Worm (Caenorhabditis elegans) whole organism, L3 larva: ENCODE results near the gene K11E4.1.

ENCODE experiments used
- R02D3.7 ChIP-seq: fragments of 150-350 bp; optimal IDR thresholded peaks from 2 replicates; lab custom pipeline; 2014; ENCODE audit warnings: missing biosample characterization, missing genetic modification characterization
- ZK546.5 ChIP-seq: sonication (generic microtip); optimal IDR thresholded peaks from 2 replicates; lab custom pipeline; 2017; ENCODE audit warnings: missing biosample characterization, missing genetic modification characterization
- aly-2 ChIP-seq: fragments of 150-350 bp; optimal IDR thresholded peaks from 2 replicates; lab custom pipeline; 2014; ENCODE audit warnings: missing biosample characterization, missing genetic modification characterization
- ama-1 ChIP-seq: fragments of 150-350 bp; optimal IDR thresholded peaks from 2 replicates; lab custom pipeline; 2018
- ceh-16 ChIP-seq: sonication (generic microtip); optimal IDR thresholded peaks from 2 replicates; lab custom pipeline; 2017; ENCODE audit warnings: missing biosample characterization, missing genetic modification characterization
- ceh-28 ChIP-seq: fragments of 150-350 bp; optimal IDR thresholded peaks from 2 replicates; lab custom pipeline; 2014; ENCODE audit warnings: missing biosample characterization, missing genetic modification reagents, missing genetic modification characterization
- ceh-82 ChIP-seq: fragments of 150-350 bp; optimal IDR thresholded peaks from 2 replicates; lab custom pipeline; 2014; ENCODE audit warnings: missing biosample characterization, missing genetic modification characterization
- ceh-9 ChIP-seq: sonication (generic microtip); optimal IDR thresholded peaks from 2 replicates; lab custom pipeline; 2018; ENCODE audit warnings: missing biosample characterization, missing genetic modification characterization
- daf-12 ChIP-seq: fragments of 150-350 bp; optimal IDR thresholded peaks from 2 replicates; lab custom pipeline; 2014; ENCODE audit warnings: missing biosample characterization, missing genetic modification reagents, missing genetic modification characterization
- egl-27 ChIP-seq: sonication (generic microtip); optimal IDR thresholded peaks from 4 replicates; lab custom pipeline; 2017; ENCODE audit warnings: missing biosample characterization, missing genetic modification reagents, missing genetic modification characterization
- egl-5 ChIP-seq: fragments of 150-350 bp; optimal IDR thresholded peaks from 2 replicates; lab custom pipeline; 2017; ENCODE audit warnings: missing biosample characterization, missing genetic modification reagents, missing genetic modification characterization, inconsistent platforms
- elt-1 ChIP-seq: fragments of 150-350 bp; optimal IDR thresholded peaks from 2 replicates; lab custom pipeline; 2014; ENCODE audit warnings: missing biosample characterization, missing genetic modification characterization
- elt-2 ChIP-seq: sonication (generic microtip); optimal IDR thresholded peaks from 2 replicates; lab custom pipeline; 2016; ENCODE audit warnings: missing genetic modification reagents, mild to moderate bottlenecking, missing genetic modification characterization, missing compliant biosample characterization
- elt-3 ChIP-seq, 3 experiments: fragments of 150-350 bp in 1 of 3; sonication (generic microtip) in 2 of 3; optimal IDR thresholded peaks; 2 replicates in 2 of 3; 4 replicates in 1 of 3; lab custom pipeline; 2014 to 2017; ENCODE audit warnings: missing biosample characterization in 3 of 3, missing genetic modification characterization in 3 of 3
- eor-1 ChIP-seq, 2 experiments: fragments of 150-350 bp; optimal IDR thresholded peaks; 2 replicates each; lab custom pipeline; 2014 to 2018; ENCODE audit warnings: missing biosample characterization in 2 of 2, missing genetic modification characterization in 2 of 2
- fkh-10 ChIP-seq: sonication (generic microtip); optimal IDR thresholded peaks from 2 replicates; lab custom pipeline; 2017; ENCODE audit warnings: missing biosample characterization, missing genetic modification reagents, missing genetic modification characterization
- fkh-2 ChIP-seq: fragments of 150-350 bp; optimal IDR thresholded peaks from 2 replicates; lab custom pipeline; 2014; ENCODE audit warnings: missing biosample characterization, missing genetic modification reagents, missing genetic modification characterization
- fos-1 ChIP-seq: fragments of 150-350 bp; optimal IDR thresholded peaks from 2 replicates; lab custom pipeline; 2014; ENCODE audit warnings: missing biosample characterization, missing genetic modification characterization
- hmg-11 ChIP-seq: sonication (generic microtip); optimal IDR thresholded peaks from 2 replicates; lab custom pipeline; 2016; ENCODE audit warnings: missing genetic modification characterization, missing compliant biosample characterization
- jun-1 ChIP-seq: fragments of 150-350 bp; optimal IDR thresholded peaks from 2 replicates; lab custom pipeline; 2014; ENCODE audit warnings: missing biosample characterization, missing genetic modification reagents, missing genetic modification characterization
- lin-15B ChIP-seq: fragments of 150-350 bp; optimal IDR thresholded peaks from 2 replicates; lab custom pipeline; 2014; ENCODE audit warnings: missing biosample characterization, missing genetic modification characterization
- lin-39 ChIP-seq: fragments of 150-350 bp; optimal IDR thresholded peaks from 2 replicates; lab custom pipeline; 2018; ENCODE audit warnings: missing biosample characterization, missing genetic modification reagents, missing genetic modification characterization
- lsy-12 ChIP-seq: sonication (generic microtip); optimal IDR thresholded peaks from 2 replicates; lab custom pipeline; 2016; ENCODE audit warnings: mild to moderate bottlenecking, missing genetic modification characterization, missing compliant biosample characterization
- mdl-1 ChIP-seq: fragments of 150-350 bp; optimal IDR thresholded peaks from 2 replicates; lab custom pipeline; 2014; ENCODE audit warnings: missing biosample characterization, missing genetic modification characterization
- mml-1 ChIP-seq: fragments of 150-350 bp; sonication (generic microtip); optimal IDR thresholded peaks from 3 replicates; lab custom pipeline; 2014; ENCODE audit warnings: missing biosample characterization, missing genetic modification characterization
- nfya-1 ChIP-seq: sonication (generic microtip); optimal IDR thresholded peaks from 2 replicates; lab custom pipeline; 2017; ENCODE audit warnings: missing genetic modification characterization, mild to moderate bottlenecking, missing compliant biosample characterization, antibody characterized with exemption, moderate library complexity; ENCODE audit not compliant: insufficient read depth
- nhr-11 ChIP-seq: fragments of 150-350 bp; optimal IDR thresholded peaks from 2 replicates; lab custom pipeline; 2014; ENCODE audit warnings: missing biosample characterization, missing genetic modification characterization
- nhr-12 ChIP-seq: fragments of 150-350 bp; optimal IDR thresholded peaks from 2 replicates; lab custom pipeline; 2014; ENCODE audit warnings: missing biosample characterization, missing genetic modification characterization
- nhr-23 ChIP-seq: fragments of 150-350 bp; optimal IDR thresholded peaks from 2 replicates; lab custom pipeline; 2014; ENCODE audit warnings: missing biosample characterization, missing genetic modification reagents, missing genetic modification characterization
- nhr-237 ChIP-seq: fragments of 150-350 bp; optimal IDR thresholded peaks from 2 replicates; lab custom pipeline; 2014; ENCODE audit warnings: missing biosample characterization, missing genetic modification characterization
- nhr-25 ChIP-seq: sonication (generic microtip); optimal IDR thresholded peaks from 2 replicates; lab custom pipeline; 2017; ENCODE audit warnings: missing biosample characterization, missing genetic modification characterization
- nhr-28 ChIP-seq: fragments of 150-350 bp; optimal IDR thresholded peaks from 2 replicates; lab custom pipeline; 2014; ENCODE audit warnings: missing biosample characterization, missing genetic modification characterization
- nhr-43 ChIP-seq: sonication (generic microtip); optimal IDR thresholded peaks from 2 replicates; lab custom pipeline; 2016; ENCODE audit warnings: mild to moderate bottlenecking, missing genetic modification characterization, missing compliant biosample characterization; ENCODE audit not compliant: poor library complexity, severe bottlenecking
- nhr-67 ChIP-seq: fragments of 150-350 bp; optimal IDR thresholded peaks from 2 replicates; lab custom pipeline; 2014; ENCODE audit warnings: missing biosample characterization, missing genetic modification characterization
- nhr-76 ChIP-seq: fragments of 150-350 bp; sonication (generic microtip); optimal IDR thresholded peaks from 5 replicates; lab custom pipeline; 2014; ENCODE audit warnings: missing biosample characterization, missing genetic modification characterization
- nhr-77 ChIP-seq: fragments of 150-350 bp; optimal IDR thresholded peaks from 2 replicates; lab custom pipeline; 2014; ENCODE audit warnings: missing biosample characterization, missing genetic modification characterization
- pha-4 ChIP-seq: fragments of 150-350 bp; optimal IDR thresholded peaks from 2 replicates; lab custom pipeline; 2014; ENCODE audit warnings: missing biosample characterization, missing genetic modification reagents, missing genetic modification characterization
- pqm-1 ChIP-seq: fragments of 150-350 bp; optimal IDR thresholded peaks from 2 replicates; lab custom pipeline; 2017; ENCODE audit warnings: missing biosample characterization, missing genetic modification characterization, inconsistent platforms
- sea-2 ChIP-seq: fragments of 150-350 bp; sonication (generic microtip); optimal IDR thresholded peaks from 4 replicates; lab custom pipeline; 2014; ENCODE audit warnings: missing biosample characterization, missing genetic modification reagents, missing genetic modification characterization
- skn-1 ChIP-seq: fragments of 150-350 bp; optimal IDR thresholded peaks from 2 replicates; lab custom pipeline; 2014; ENCODE audit warnings: missing biosample characterization, missing genetic modification characterization
- snpc-4 ChIP-seq: fragments of 150-350 bp; optimal IDR thresholded peaks from 2 replicates; lab custom pipeline; 2014; ENCODE audit warnings: missing biosample characterization, missing genetic modification characterization
- tbx-2 ChIP-seq: sonication (generic microtip); optimal IDR thresholded peaks from 2 replicates; lab custom pipeline; 2016; ENCODE audit warnings: mild to moderate bottlenecking, missing genetic modification characterization, missing compliant biosample characterization
- unc-39 ChIP-seq: sonication (generic microtip); optimal IDR thresholded peaks from 4 replicates; lab custom pipeline; 2017; ENCODE audit warnings: missing biosample characterization, missing genetic modification characterization
- unc-62 ChIP-seq: fragments of 150-350 bp; sonication (generic microtip); optimal IDR thresholded peaks from 4 replicates; lab custom pipeline; 2014; ENCODE audit warnings: missing biosample characterization, missing genetic modification reagents, missing genetic modification characterization
- zag-1 ChIP-seq: fragments of 150-350 bp; optimal IDR thresholded peaks from 2 replicates; lab custom pipeline; 2014; ENCODE audit warnings: missing biosample characterization, missing genetic modification characterization
- ztf-11 ChIP-seq: fragments of 150-350 bp; optimal IDR thresholded peaks from 2 replicates; lab custom pipeline; 2014; ENCODE audit warnings: missing biosample characterization, missing genetic modification characterization
- ztf-4 ChIP-seq: fragments of 150-350 bp; optimal IDR thresholded peaks from 2 replicates; lab custom pipeline; 2014; ENCODE audit warnings: missing biosample characterization, missing genetic modification characterization

K11E4.1 gene

DNA sequence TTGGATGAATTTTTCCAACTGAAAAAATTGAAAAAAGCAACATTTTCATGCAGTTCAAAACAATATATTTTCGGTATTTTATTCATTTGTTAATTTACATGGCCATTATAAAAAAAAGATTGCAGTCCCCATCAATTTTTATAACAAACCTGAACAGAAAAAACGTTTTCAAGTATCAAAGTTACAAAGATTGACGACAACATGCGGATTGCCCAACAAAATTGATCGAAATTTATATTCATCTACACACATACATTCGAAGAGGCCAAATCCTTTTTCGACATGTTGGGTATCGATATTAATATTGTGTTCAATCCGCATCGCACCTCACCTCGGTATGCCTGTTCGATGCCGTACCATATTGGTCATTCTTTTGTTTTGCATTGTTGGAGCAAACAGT is at the start of gene K11E4.1:
Gene K11E4.1, plus strand, starts transcription at position 301 of the 400 bp plus-strand sequence.
- TF ChIP-seq ama-1 (lab: Kevin White, UChicago), result no peak

- TF ChIP-seq skn-1 (tag; lab: Kevin White, UChicago) (peak; percentile 43), fkh-2 (no peak), elt-1 (peak; percentile 58), aly-2 (no peak), sea-2 (GFP tag; lab: Kevin White, UChicago) (peak; percentile 58), unc-62 (no peak), nhr-25 (tag; lab: Kevin White, UChicago) (peak; percentile 46), snpc-4 (tag; lab: Kevin White, UChicago) (peak; percentile 11), nhr-23 (tag; lab: Kevin White, UChicago) (peak; percentile 67), nhr-237 (tag; lab: Kevin White, UChicago) (no peak), nhr-12 (no peak), ceh-28 (tag; lab: Kevin White, UChicago) (peak; percentile 13), R02D3.7 (tag; lab: Kevin White, UChicago) (peak; percentile 38), ceh-82 (tag; lab: Kevin White, UChicago) (peak; percentile 37), unc-39 (peak; percentile 27), nhr-28 (tag; lab: Kevin White, UChicago) (no peak), egl-27 (tag; lab: Kevin White, UChicago) (peak; percentile 30), nhr-67 (tag; lab: Kevin White, UChicago) (no peak), egl-5 (tag; lab: Kevin White, UChicago) (peak; percentile 89), ZK546.5 (tag; lab: Kevin White, UChicago) (no peak), ztf-4 (peak; percentile 49), nfya-1 (tag; lab: Kevin White, UChicago) (peak; percentile 71), fkh-10 (peak; percentile 51), jun-1 (tag; lab: Kevin White, UChicago) (peak; percentile 86), ceh-16 (tag; lab: Kevin White, UChicago) (no peak), mdl-1 (tag; lab: Kevin White, UChicago) (no peak), pha-4 (tag; lab: Kevin White, UChicago) (peak; percentile 81), fos-1 (tag; lab: Kevin White, UChicago) (no peak), daf-12 (no peak), nhr-43 (tag; lab: Kevin White, UChicago) (peak; percentile 81), ztf-11 (no peak), elt-2 (tag; lab: Kevin White, UChicago) (peak; percentile 49), ama-1 (lab: Kevin White, UChicago) (peak; percentile 49), pqm-1 (tag; lab: Kevin White, UChicago) (peak; percentile 41), nhr-11 (tag; lab: Kevin White, UChicago) (peak; percentile 33), tbx-2 (tag; lab: Kevin White, UChicago) (peak; percentile 85), nhr-77 (tag; lab: Kevin White, UChicago) (peak; percentile 46), lin-15B (tag; lab: Kevin White, UChicago) (peak; percentile 38), zag-1 (tag; lab: Kevin White, UChicago) (no peak), lin-39 (tag; lab: Kevin White, UChicago) (peak; percentile 87), hmg-11 (tag; lab: Kevin White, UChicago) (peak; percentile 99), nhr-76 (tag; lab: Kevin White, UChicago) (peak; percentile 37), ceh-9 (tag; lab: Kevin White, UChicago) (no peak), mml-1 (no peak), eor-1 (tag; optimal IDR thresholded peaks at IDR 0.05; lab: Kevin White, UChicago) (no peak), lsy-12 (peak; percentile 85), elt-3 (tag; optimal IDR thresholded peaks at IDR 0.05; lab: Kevin White, UChicago) (peak in 1 of 3 experiments; percentile 31)
- TF ChIP-seq, all 47 proteins: peak for 30
Observed at ce11 chrX:13665447-13665846, 48.5 kb upstream of the K11E4.1 start.
